Worm (Caenorhabditis elegans): ENCODE results near the gene C07A12.18.

C07A12.18 gene

DNA sequence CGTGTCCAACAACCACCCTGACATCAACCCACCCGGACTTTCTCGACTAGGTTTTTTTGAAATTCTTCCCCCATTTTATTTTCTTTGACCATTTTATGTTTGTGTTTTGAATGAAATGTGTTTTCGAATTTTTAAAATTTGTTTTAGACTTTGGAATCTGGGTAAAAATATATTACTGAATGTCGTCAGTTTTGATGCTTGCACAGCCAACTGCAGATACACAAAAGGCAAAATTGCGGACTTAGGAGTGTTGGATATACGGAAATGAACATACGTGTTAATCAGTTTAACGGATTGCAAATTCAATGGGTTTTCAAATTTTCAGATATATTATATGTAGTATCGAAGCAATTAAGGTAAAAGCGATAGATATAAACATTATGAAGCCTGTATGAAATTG, 32.9 kb downstream of the C07A12.18 start:
- TF ChIP-seq lin-35 (GFP tag; optimal IDR thresholded peaks at IDR 0.05) (peak in 1 of 3 experiments; percentile 13), gei-17 (GFP tag; optimal IDR thresholded peaks at IDR 0.05) (no peak)

DNA sequence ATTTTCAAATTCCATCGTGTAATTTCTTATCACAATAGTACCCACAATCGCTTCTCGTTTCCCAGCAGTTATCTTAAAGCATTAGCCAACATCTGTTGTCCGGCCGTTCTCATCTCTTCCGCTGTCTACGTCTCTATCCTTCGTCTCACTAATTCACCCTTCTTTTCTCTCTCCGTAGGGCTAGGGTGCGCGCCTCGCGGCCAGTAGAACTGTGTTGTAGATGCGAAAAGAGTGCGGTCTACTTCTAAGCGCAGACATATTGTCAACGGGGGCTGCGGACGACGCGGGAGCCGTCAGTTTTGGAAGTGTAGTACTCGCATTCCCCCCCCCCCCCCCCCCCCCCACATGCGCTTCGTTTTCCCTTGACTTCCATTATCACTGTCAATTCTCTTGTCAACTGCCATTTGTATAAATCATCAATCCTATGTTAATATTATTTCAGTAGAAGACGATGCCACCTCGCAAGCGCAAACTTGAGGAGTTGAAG, 36.0 kb downstream of the C07A12.18 start, which contains the start of gene spr-3:
Gene spr-3, plus strand, starts transcription at position 437 of the 487 bp plus-strand sequence.
- TF ChIP-seq cebp-1 (GFP tag; IDR thresholded peaks at IDR 0.05), result no peak
- peak; percentile 20 for TF ChIP-seq cebp-1 (tag; optimal IDR thresholded peaks at IDR 0.05)
- TF ChIP-seq dpl-1 (GFP tag; optimal IDR thresholded peaks at IDR 0.05), result no peak
- peak; percentile 71 for TF ChIP-seq zfh-2 (GFP tag; conservative IDR thresholded peaks at IDR 0.05)
- TF ChIP-seq hlh-12 (tag; optimal IDR thresholded peaks at IDR 0.05), result no peak
- TF ChIP-seq repo-1 (tag; optimal IDR thresholded peaks at IDR 0.05), result no peak
- no peak for TF ChIP-seq Y95B8A.8 (GFP tag; IDR thresholded peaks at IDR 0.05)
- no peak for TF ChIP-seq egl-18 (GFP tag; IDR thresholded peaks at IDR 0.05)
- TF ChIP-seq mes-4 (tag; optimal IDR thresholded peaks at IDR 0.05), result no peak
- no peak for TF ChIP-seq B0035.1 (tag; optimal IDR thresholded peaks at IDR 0.05)
- peak; percentile 52; the same call in 1 of the 2 replicates for TF ChIP-seq egrh-3 (GFP tag; IDR thresholded peaks at IDR 0.05)
- TF ChIP-seq mcd-1 (GFP tag; IDR thresholded peaks at IDR 0.05), result 0 out of 2 replicates have a peak, but pooled peaks have one; percentile 16
- TF ChIP-seq ceh-27 (GFP tag; optimal IDR thresholded peaks at IDR 0.05), result no peak
- no peak for TF ChIP-seq snpc-4 (GFP tag; optimal IDR thresholded peaks at IDR 0.05)
- no peak for TF ChIP-seq snpc-4 (tag; optimal IDR thresholded peaks at IDR 0.05)
- TF ChIP-seq attf-6 (GFP tag; IDR thresholded peaks at IDR 0.05), result no peak
- TF ChIP-seq snpc-1.1 (tag; optimal IDR thresholded peaks at IDR 0.05; ENCODE audit: insufficient read depth), result no peak

DNA sequence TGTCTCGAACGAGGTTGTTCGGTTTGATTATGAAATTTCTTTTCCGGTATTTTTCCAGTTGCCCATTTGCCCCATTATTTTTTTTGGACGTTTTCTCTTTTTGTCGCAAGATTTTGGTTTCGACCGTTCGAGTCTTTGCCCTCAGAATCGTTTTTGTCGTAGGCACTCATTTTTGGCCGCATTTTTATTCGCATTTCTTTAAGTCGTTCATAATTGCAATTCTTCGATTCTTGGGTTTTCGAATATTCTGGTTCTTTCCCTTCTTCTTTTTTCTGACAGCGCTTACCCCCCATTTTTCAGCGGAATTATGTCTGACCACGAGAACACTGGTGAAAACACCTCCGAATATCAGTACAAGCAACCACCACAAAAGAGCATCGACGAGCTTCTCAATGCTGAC, 41.5 kb downstream of the C07A12.18 start, which contains the start of gene rhi-1:
Gene rhi-1, plus strand, starts transcription at position 301 of the 400 bp plus-strand sequence.
- TF ChIP-seq hrde-1 (tag; optimal IDR thresholded peaks at IDR 0.05; ENCODE audit: borderline replicate concordance) (no peak), cebp-1 (GFP tag; IDR thresholded peaks at IDR 0.05) (no peak), cebp-1 (tag; optimal IDR thresholded peaks at IDR 0.05) (peak; percentile 61)

ce11 chrX:4507122-4507681, 42.5 kb downstream of the C07A12.18 start:
- peak; percentile 1 for TF ChIP-seq atf-7 (tag; optimal IDR thresholded peaks at IDR 0.05)
- peak; percentile 23; the same call in 1 of the 2 replicates for TF ChIP-seq lir-1 (GFP tag; conservative IDR thresholded peaks at IDR 0.05)
- TF ChIP-seq mes-4 (tag; optimal IDR thresholded peaks at IDR 0.05), result no peak
- no peak for TF ChIP-seq cebp-1 (GFP tag; IDR thresholded peaks at IDR 0.05)
- TF ChIP-seq cebp-1 (tag; optimal IDR thresholded peaks at IDR 0.05), result peak; percentile 9
- peak; percentile 19; the same call in 1 of the 2 replicates for TF ChIP-seq dox-1 (GFP tag; IDR thresholded peaks at IDR 0.05)
- TF ChIP-seq nhr-80 (tag; optimal IDR thresholded peaks at IDR 0.05), result peak; percentile 64
- no peak for TF ChIP-seq xnd-1 (tag; optimal IDR thresholded peaks at IDR 0.05)

- no peak for TF ChIP-seq B0019.2 (GFP tag; conservative IDR thresholded peaks at IDR 0.05)
- no peak for TF ChIP-seq cebp-1 (GFP tag; IDR thresholded peaks at IDR 0.05)
- TF ChIP-seq cebp-1 (tag; optimal IDR thresholded peaks at IDR 0.05), result peak; percentile 47
- no peak for TF ChIP-seq tlf-1 (GFP tag; optimal IDR thresholded peaks at IDR 0.05)
- no peak for TF ChIP-seq athp-1 (tag; optimal IDR thresholded peaks at IDR 0.05)
- peak; percentile 4 for TF ChIP-seq K12H6.12 (tag; optimal IDR thresholded peaks at IDR 0.05)
- TF ChIP-seq ets-4 (GFP tag; optimal IDR thresholded peaks at IDR 0.05), result no peak
These were observed 45.5 kb downstream of the C07A12.18 start, which contains the start of gene dgk-2 for ce11 chrX:4504108-4504668. TSS of gene dgk-2 (minus strand) at chrX:4504388.
